Fruit fly (Drosophila melanogaster): ENCODE results near the gene REPTOR.

The REPTOR gene

DNA sequence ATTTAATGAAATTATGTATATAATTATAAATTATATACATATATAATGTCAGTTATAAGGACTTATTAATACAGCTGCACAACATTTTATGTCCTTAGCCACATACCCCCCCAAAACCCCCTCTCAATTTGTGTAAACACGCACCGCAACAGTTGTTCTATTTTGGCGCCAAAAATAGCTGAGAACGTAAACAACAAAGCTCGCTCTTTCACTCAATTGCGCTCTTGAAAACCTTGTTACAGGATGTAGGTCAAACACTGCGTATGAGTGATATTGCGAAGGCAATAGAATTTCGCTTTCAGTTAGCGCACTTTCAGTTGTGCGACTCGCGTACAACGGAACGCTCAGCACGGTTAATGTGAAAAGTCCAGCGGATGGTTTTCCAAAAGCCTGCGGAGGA lies 38.3 kb downstream of the REPTOR start, which contains the start of gene Esyt2 (continued):
- no peak; the same call in 2 of the 3 replicates for TF ChIP-seq row (GFP tag; IDR thresholded peaks at IDR 0.05)
- TF ChIP-seq sob (GFP tag; IDR thresholded peaks at IDR 0.05) = peak; percentile 37; the same call in 1 of the 2 replicates
- no peak for TF ChIP-seq CG12236 (GFP tag; optimal IDR thresholded peaks at IDR 0.05)
- no peak for TF ChIP-seq Rx (GFP tag; IDR thresholded peaks at IDR 0.05)
- no peak for TF ChIP-seq Bdp1 (GFP tag; optimal IDR thresholded peaks at IDR 0.05)
- no peak for TF ChIP-seq en (GFP tag; optimal IDR thresholded peaks at IDR 0.05)
- no peak for TF ChIP-seq Fer2 (tag; optimal IDR thresholded peaks at IDR 0.05)
- TF ChIP-seq sr (GFP tag; IDR thresholded peaks at IDR 0.05) = no peak
- no peak for TF ChIP-seq tll (GFP tag; optimal IDR thresholded peaks at IDR 0.05)

- TF ChIP-seq CG4854 (GFP tag; optimal IDR thresholded peaks at IDR 0.05) (peak; percentile 44), Sry-δ (GFP tag; optimal IDR thresholded peaks at IDR 0.05) (peak; percentile 86), CG14441 (GFP tag; IDR thresholded peaks at IDR 0.05) (peak; percentile 56; the same call in 1 of the 2 replicates), Hr51 (GFP tag; optimal IDR thresholded peaks at IDR 0.05) (peak in 1 of 2 experiments; percentile 43), CG11247 (GFP tag; IDR thresholded peaks at IDR 0.05) (peak; percentile 46), slp2 (GFP tag; optimal IDR thresholded peaks at IDR 0.05) (no peak), nerfin-2 (GFP tag; IDR thresholded peaks at IDR 0.05; ENCODE audit: partially characterized antibody) (no peak), BEAF-32 (GFP tag; optimal IDR thresholded peaks at IDR 0.05) (peak; percentile 46), oc (tag; optimal IDR thresholded peaks at IDR 0.05) (peak; percentile 55), scrt (GFP tag; optimal IDR thresholded peaks at IDR 0.05) (peak; percentile 96), cwo (GFP tag; optimal IDR thresholded peaks at IDR 0.05) (peak; percentile 100), HLH3B (GFP tag; IDR thresholded peaks at IDR 0.05) (peak; percentile 39; the same call in 1 of the 2 replicates), Opbp (GFP tag; IDR thresholded peaks at IDR 0.05; ENCODE audit: partially characterized antibody) (peak; percentile 60; the same call in 2 of the 3 replicates), CG31365 (tag; optimal IDR thresholded peaks at IDR 0.05) (peak; percentile 53), CG7372 (GFP tag; IDR thresholded peaks at IDR 0.05) (no peak), CG6683 (GFP tag; optimal IDR thresholded peaks at IDR 0.05) (no peak), CG9817 (tag; optimal IDR thresholded peaks at IDR 0.05) (peak; percentile 0), Dbx (GFP tag; IDR thresholded peaks at IDR 0.05) (peak; percentile 85; the same call in 2 of the 3 replicates), unpg (GFP tag; optimal IDR thresholded peaks at IDR 0.05) (peak; percentile 35), row (GFP tag; IDR thresholded peaks at IDR 0.05) (peak; percentile 43), CG9932 (GFP tag; IDR thresholded peaks at IDR 0.05) (peak; percentile 70), CG10147 (GFP tag; optimal IDR thresholded peaks at IDR 0.05) (peak; percentile 52), zf30C (GFP tag; optimal IDR thresholded peaks at IDR 0.05) (no peak), Med (GFP tag) (peak; percentile 96), lbe (GFP tag; optimal IDR thresholded peaks at IDR 0.05) (peak; percentile 78), MESR4 (GFP tag; optimal IDR thresholded peaks at IDR 0.05) (peak; percentile 23), NC2α (GFP tag; optimal IDR thresholded peaks at IDR 0.05) (peak; percentile 55), CG17361 (GFP tag; IDR thresholded peaks at IDR 0.05) (no peak), TFAM (GFP tag; optimal IDR thresholded peaks at IDR 0.05) (no peak), CG6272 (GFP tag; IDR thresholded peaks at IDR 0.05) (no peak), nau (GFP tag; optimal IDR thresholded peaks at IDR 0.05) (no peak), CG17359 (tag; optimal IDR thresholded peaks at IDR 0.05) (peak; percentile 56), CG18262 (tag; optimal IDR thresholded peaks at IDR 0.05) (no peak), CG10654 (GFP tag; optimal IDR thresholded peaks at IDR 0.05) (peak; percentile 15), CG9437 (GFP tag; optimal IDR thresholded peaks at IDR 0.05) (no peak), CG34376 (GFP tag; optimal IDR thresholded peaks at IDR 0.05) (peak; percentile 68), en (GFP tag; optimal IDR thresholded peaks at IDR 0.05) (peak; percentile 17), ERR (GFP tag; optimal IDR thresholded peaks at IDR 0.05) (peak; percentile 52), Pdp1 (GFP tag; optimal IDR thresholded peaks at IDR 0.05) (peak; percentile 27 to 83), HmgD (GFP tag; optimal IDR thresholded peaks at IDR 0.05) (peak; percentile 13)
Measured at dm6 chr3R:24543676-24544277, 38.9 kb downstream of the REPTOR start, which contains the start of gene Cftr. Gene Cftr (minus strand): TSS chr3R:24543914.
